Fruit fly (Drosophila melanogaster) Kc167 (cell line): ENCODE data around the gene CG5107.

Experiments used
- Sin3A ChIP-seq: fragments of >200 bp; optimal IDR thresholded peaks from 2 replicates; lab custom pipeline; 2018; ENCODE audit warnings: missing external identifiers
- insv ChIP-seq: fragments of >200 bp; optimal IDR thresholded peaks from 3 replicates; lab custom pipeline; 2018; ENCODE audit warnings: missing external identifiers
- psq ChIP-seq: fragments of >200 bp; optimal IDR thresholded peaks from 2 replicates; lab custom pipeline; 2017; ENCODE audit warnings: missing external identifiers

DNA sequence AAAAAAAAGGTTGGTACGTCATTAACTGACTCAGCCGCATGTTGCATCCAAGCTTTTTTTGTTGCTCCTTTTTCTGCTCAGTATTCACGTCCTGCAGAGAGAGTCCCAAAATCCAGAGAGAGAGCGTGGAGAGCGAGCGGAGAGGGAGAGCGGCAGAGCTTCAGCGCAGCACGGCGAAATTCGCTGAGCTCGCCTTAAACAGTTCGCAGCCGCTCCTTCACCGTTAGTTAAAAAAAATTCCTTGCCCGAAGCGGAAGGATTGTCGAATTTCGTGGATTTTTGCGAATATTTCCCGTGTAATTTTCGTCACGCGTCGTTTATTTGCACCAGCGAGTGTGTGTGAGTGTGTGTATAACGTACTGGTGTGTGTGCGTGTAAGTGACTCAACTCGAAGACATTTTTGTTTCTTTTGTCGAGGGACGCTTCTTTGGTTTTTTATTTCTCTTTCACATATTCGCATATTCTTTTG is 13.1 kb downstream of the CG5107 start:
- TF ChIP-seq insv (no peak), Sin3A (no peak), psq (lab: Kevin White, UChicago) (no peak)
